Worm (Caenorhabditis elegans): ENCODE measurements around the gene oga-1.
A peak's percentile ranks its signal among the peaks of the same experiment; 100 is the strongest.

Gene oga-1

ce11 chrX:9297834-9298233, 49.4 kb downstream of the oga-1 start, which contains the start of gene B0416.7:
Gene B0416.7, minus strand, starts transcription at chrX:9297934.
- TF ChIP-seq nhr-85 (tag) (peak; percentile 77), fos-1 (tag; optimal IDR thresholded peaks at IDR 0.05) (no peak), lin-14 (GFP tag; optimal IDR thresholded peaks at IDR 0.05) (peak; percentile 5), lin-13 (GFP tag; optimal IDR thresholded peaks at IDR 0.05) (no peak), efl-1 (optimal IDR thresholded peaks at IDR 0.05) (no peak), efl-1 (GFP tag; optimal IDR thresholded peaks at IDR 0.05 in 1 of 2) (peak in 1 of 2 experiments; percentile 36)

DNA sequence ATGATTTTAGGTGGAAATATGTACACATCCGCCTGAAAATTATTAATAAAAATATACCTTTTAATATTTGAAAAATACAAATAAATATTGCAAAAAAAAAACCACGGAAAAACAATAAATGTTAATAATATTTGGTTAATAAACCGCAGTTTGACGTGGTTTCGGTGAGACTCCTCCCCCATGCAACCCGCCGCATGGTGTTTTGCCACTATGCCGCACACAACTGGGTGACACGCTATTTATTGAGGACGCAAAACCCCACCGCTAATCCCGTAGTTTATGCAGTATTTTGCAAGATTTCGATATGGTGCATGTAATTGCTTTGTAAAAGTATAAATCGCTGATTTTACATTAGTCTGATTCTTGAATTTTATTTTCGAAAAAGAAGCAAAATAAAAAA, 50.6 kb downstream of the oga-1 start, which contains the start of gene gly-13:
TSS of gene gly-13 (minus strand) at position 32 of the 400 bp plus-strand sequence.
- TF ChIP-seq ama-1 (optimal IDR thresholded peaks at IDR 0.05) (no peak), nhr-12 (tag; optimal IDR thresholded peaks at IDR 0.05) (no peak), lin-35 (GFP tag; optimal IDR thresholded peaks at IDR 0.05) (peak in 1 of 2 experiments; percentile 33), mef-2 (tag; optimal IDR thresholded peaks at IDR 0.05) (no peak), nhr-76 (tag; optimal IDR thresholded peaks at IDR 0.05) (no peak), swsn-7 (tag; optimal IDR thresholded peaks at IDR 0.05) (peak; percentile 33), rnt-1 (tag; optimal IDR thresholded peaks at IDR 0.05) (peak; percentile 60), elt-3 (tag; optimal IDR thresholded peaks at IDR 0.05) (peak in 1 of 6 experiments; percentile 52), ceh-90 (tag; optimal IDR thresholded peaks at IDR 0.05) (no peak), pax-3 (tag; optimal IDR thresholded peaks at IDR 0.05) (no peak), lin-13 (GFP tag; optimal IDR thresholded peaks at IDR 0.05) (no peak), efl-3 (GFP tag; optimal IDR thresholded peaks at IDR 0.05) (no peak), nhr-90 (tag; optimal IDR thresholded peaks at IDR 0.05; ENCODE audit: poor library complexity) (peak; percentile 49), unc-130 (tag; optimal IDR thresholded peaks at IDR 0.05) (peak; percentile 60), aha-1 (tag; optimal IDR thresholded peaks at IDR 0.05) (no peak), lsy-2 (tag; optimal IDR thresholded peaks at IDR 0.05) (peak in 1 of 2 experiments; percentile 30), xbp-1 (tag; optimal IDR thresholded peaks at IDR 0.05) (peak; percentile 33), nhr-71 (tag; optimal IDR thresholded peaks at IDR 0.05) (peak; percentile 49), ets-5 (GFP tag; IDR thresholded peaks at IDR 0.05) (no peak), irx-1 (tag; optimal IDR thresholded peaks at IDR 0.05) (peak; percentile 5), tbx-2 (tag; optimal IDR thresholded peaks at IDR 0.05) (peak; percentile 17), snpc-4 (tag; optimal IDR thresholded peaks at IDR 0.05) (no peak), pqm-1 (tag; optimal IDR thresholded peaks at IDR 0.05) (no peak), lin-14 (GFP tag; optimal IDR thresholded peaks at IDR 0.05) (peak; percentile 31), blmp-1 (tag; optimal IDR thresholded peaks at IDR 0.05) (peak; percentile 26), nhr-47 (tag; optimal IDR thresholded peaks at IDR 0.05) (peak; percentile 32), jun-1 (tag; optimal IDR thresholded peaks at IDR 0.05) (no peak), snu-23 (GFP tag; optimal IDR thresholded peaks at IDR 0.05) (peak; percentile 51), fos-1 (tag; optimal IDR thresholded peaks at IDR 0.05) (no peak), mdl-1 (tag; optimal IDR thresholded peaks at IDR 0.05) (peak in 1 of 2 experiments; percentile 49), dsc-1 (tag; optimal IDR thresholded peaks at IDR 0.05) (peak; percentile 34), nhr-85 (tag) (peak; percentile 48), nhr-237 (tag; optimal IDR thresholded peaks at IDR 0.05) (no peak), skn-1 (tag; optimal IDR thresholded peaks at IDR 0.05) (peak; percentile 9), zip-4 (GFP tag; optimal IDR thresholded peaks at IDR 0.05) (no peak), sox-4 (tag; optimal IDR thresholded peaks at IDR 0.05) (no peak), C16A3.4 (tag; optimal IDR thresholded peaks at IDR 0.05) (peak; percentile 34), unc-86 (tag; optimal IDR thresholded peaks at IDR 0.05) (no peak), grh-1 (GFP tag; IDR thresholded peaks at IDR 0.05) (no peak), mab-9 (GFP tag; IDR thresholded peaks at IDR 0.05) (no peak), nhr-20 (tag; optimal IDR thresholded peaks at IDR 0.05) (peak; percentile 27), unc-30 (tag; optimal IDR thresholded peaks at IDR 0.05) (no peak), hpl-2 (GFP tag; optimal IDR thresholded peaks at IDR 0.05) (no peak), dpl-1 (GFP tag; optimal IDR thresholded peaks at IDR 0.05) (peak in 1 of 3 experiments; percentile 10), efl-1 (optimal IDR thresholded peaks at IDR 0.05) (no peak), efl-1 (GFP tag; optimal IDR thresholded peaks at IDR 0.05 in 1 of 2) (peak in 1 of 2 experiments; percentile 57)

Measured in whole organism, L1 larva.